Worm (Caenorhabditis elegans): ENCODE data around the gene trcs-2.

ce11 chrII:8755270-8755669 lies 33.0 kb downstream of the trcs-2 start, which contains the start of gene K08F8.7:
- TF ChIP-seq klf-2 (GFP tag; conservative IDR thresholded peaks at IDR 0.05) (no peak), cog-1 (tag; optimal IDR thresholded peaks at IDR 0.05) (no peak), flt-1 (GFP tag; IDR thresholded peaks at IDR 0.05) (no peak), tab-1 (GFP tag; IDR thresholded peaks at IDR 0.05) (no peak), T22C8.4 (GFP tag; IDR thresholded peaks at IDR 0.05) (no peak), ref-1 (GFP tag; conservative IDR thresholded peaks at IDR 0.05) (no peak), ztf-29 (GFP tag; IDR thresholded peaks at IDR 0.05) (no peak)

All from whole organism, midembryonic.